Fruit fly (Drosophila melanogaster) whole organism, pupa: Measurements from ENCODE around the gene firl.

Experiments used
- CG12605 ChIP-seq: fragments of 200-800 bp; sonication (Bioruptor generic); IDR thresholded peaks from 2 replicates; pipeline ENCODE4 v1.3.6; 2022; ENCODE audit warnings: missing biosample characterization, missing genetic modification characterization
- CG13204 ChIP-seq: fragments of 200-800 bp; sonication (Bioruptor generic); optimal IDR thresholded peaks from 2 replicates; lab custom pipeline; 2018; ENCODE audit warnings: missing biosample characterization, mild to moderate bottlenecking, missing genetic modification characterization, moderate library complexity
- CG32121 ChIP-seq: fragments of 200-800 bp; sonication (Bioruptor generic); IDR thresholded peaks from 2 replicates; pipeline ENCODE4 v1.3.6; 2022; ENCODE audit warnings: missing biosample characterization, missing genetic modification characterization
- CG8159 ChIP-seq: fragments of 200-800 bp; sonication (Bioruptor generic); optimal IDR thresholded peaks from 3 replicates; lab custom pipeline; 2018; ENCODE audit warnings: missing biosample characterization, mild to moderate bottlenecking, missing genetic modification characterization, moderate library complexity
- CG9948 ChIP-seq: fragments of 200-800 bp; sonication (Bioruptor generic); optimal IDR thresholded peaks from 2 replicates; lab custom pipeline; 2018; ENCODE audit warnings: missing biosample characterization, mild to moderate bottlenecking, missing genetic modification characterization, moderate library complexity
- D1 ChIP-seq: fragments of 200-800 bp; sonication (Bioruptor generic); optimal IDR thresholded peaks from 2 replicates; lab custom pipeline; 2018; ENCODE audit warnings: missing biosample characterization, mild to moderate bottlenecking, missing genetic modification characterization, moderate library complexity
- EcR ChIP-seq: fragments of 200-800 bp; sonication (Bioruptor generic); optimal IDR thresholded peaks from 3 replicates; lab custom pipeline; 2019; ENCODE audit warnings: missing biosample characterization, missing genetic modification characterization, mild to moderate bottlenecking, moderate library complexity, missing genetic modification reagents
- Ets98B ChIP-seq: fragments of 200-800 bp; sonication (Bioruptor generic); IDR thresholded peaks from 2 replicates; pipeline ENCODE4 v1.3.6; 2022; ENCODE audit warnings: missing biosample characterization, missing genetic modification characterization
- Pif1B ChIP-seq: fragments of 200-800 bp; sonication (Bioruptor generic); optimal IDR thresholded peaks from 3 replicates; lab custom pipeline; 2016; ENCODE audit warnings: missing biosample characterization, missing genetic modification characterization
- Snoo ChIP-seq: fragments of 200-800 bp; sonication (Bioruptor generic); optimal IDR thresholded peaks from 3 replicates; lab custom pipeline; 2017; ENCODE audit warnings: missing biosample characterization, mild to moderate bottlenecking, missing genetic modification characterization, inconsistent platforms
- fd96Ca ChIP-seq: fragments of 200-800 bp; sonication (Bioruptor generic); IDR thresholded peaks from 3 replicates; pipeline ENCODE4 v1.3.6; 2022; ENCODE audit warnings: missing biosample characterization, missing genetic modification characterization
- gl ChIP-seq: fragments of 200-800 bp; sonication (Bioruptor generic); optimal IDR thresholded peaks from 2 replicates; lab custom pipeline; 2018; ENCODE audit warnings: missing biosample characterization, mild to moderate bottlenecking, missing genetic modification characterization

DNA sequence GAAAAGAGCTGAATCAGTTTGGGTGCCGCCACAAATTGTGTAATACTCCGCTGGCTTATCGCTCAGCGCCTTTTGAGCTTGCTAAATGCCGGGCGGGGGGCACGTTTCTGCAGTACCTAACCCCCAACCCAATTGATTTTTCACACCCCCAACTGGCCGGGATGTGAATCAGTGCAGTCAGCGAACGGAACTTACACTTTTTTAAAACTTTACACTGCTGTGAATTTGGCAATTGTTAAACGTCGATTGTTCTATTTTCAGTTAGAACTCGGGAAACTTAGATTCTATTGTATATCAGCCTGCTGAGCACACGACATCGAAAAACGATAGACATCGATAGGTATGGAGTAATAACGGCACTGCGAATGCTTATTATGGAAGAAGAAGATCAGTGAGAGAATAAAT lies 28.4 kb downstream of the firl start, which contains the start of gene Tom70:
- no peak for TF ChIP-seq CG12605
- no peak for TF ChIP-seq gl (tag; lab: Kevin White, UChicago)
- no peak for TF ChIP-seq CG13204
- TF ChIP-seq Snoo: no peak
- no peak for TF ChIP-seq CG9948
- TF ChIP-seq D1: no peak
- no peak for TF ChIP-seq fd96Ca (GFP tag; lab: Robert Waterston, UW)
- no peak for TF ChIP-seq Ets98B (GFP tag; lab: Robert Waterston, UW)
- TF ChIP-seq EcR (GFP tag; lab: Kevin White, UChicago): no peak
- TF ChIP-seq Pif1B (GFP tag; lab: Kevin White, UChicago): no peak
- TF ChIP-seq CG32121: no peak
- no peak for TF ChIP-seq CG8159 (tag; lab: Kevin White, UChicago)
